Fruit fly (Drosophila melanogaster): Measurements from ENCODE around the gene CG32533.

The CG32533 gene

dm6 chrX:19479869-19480326 is 687 bp upstream of the CG32533 start, which contains the start of the genes Naa15-16 and mRpS14:
Gene Naa15-16, plus strand, starts transcription at chrX:19479984.
Gene mRpS14, minus strand, starts transcription at chrX:19480238.
- TF ChIP-seq CG6854 (GFP tag; optimal IDR thresholded peaks at IDR 0.05) = no peak
- no peak for TF ChIP-seq Hr39 (GFP tag; optimal IDR thresholded peaks at IDR 0.05)
- TF ChIP-seq dsx (GFP tag; optimal IDR thresholded peaks at IDR 0.05; ENCODE audit: poor library complexity, severe bottlenecking) = peak; percentile 74
- peak; percentile 45 for TF ChIP-seq Sox14 (GFP tag; optimal IDR thresholded peaks at IDR 0.05)
- TF ChIP-seq CG4318 (GFP tag; optimal IDR thresholded peaks at IDR 0.05) = no peak
- TF ChIP-seq CG8319 (GFP tag; optimal IDR thresholded peaks at IDR 0.05) = no peak
- TF ChIP-seq ss (GFP tag; optimal IDR thresholded peaks at IDR 0.05) = no peak

DNA sequence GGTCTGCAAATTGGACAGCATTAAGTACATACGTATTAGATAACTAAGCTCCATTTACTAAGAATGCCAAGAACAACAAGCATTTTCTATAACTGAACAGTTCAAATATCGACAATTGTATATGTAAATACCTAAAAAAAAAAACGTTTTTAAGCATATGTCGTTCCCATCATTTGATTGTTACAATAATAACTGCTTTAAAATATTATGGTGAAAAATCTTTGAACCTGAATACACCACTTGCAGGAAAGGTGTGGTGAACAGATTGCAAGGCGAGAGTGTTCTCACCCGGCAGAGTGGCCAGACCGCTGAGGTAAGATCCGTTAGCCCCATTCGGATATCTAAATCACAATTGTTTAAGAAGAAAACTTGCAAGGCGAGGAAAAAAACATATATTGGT is 4.4 kb downstream of the CG32533 start, which contains the start of gene narya:
Gene narya (plus strand): TSS at position 301 of the 400 bp plus-strand sequence.
- no peak for TF ChIP-seq net (GFP tag; optimal IDR thresholded peaks at IDR 0.05)
- TF ChIP-seq Ets96B (tag; optimal IDR thresholded peaks at IDR 0.05) = no peak
- TF ChIP-seq CG8319 (GFP tag; optimal IDR thresholded peaks at IDR 0.05) = no peak
- no peak for TF ChIP-seq CG6808 (GFP tag; optimal IDR thresholded peaks at IDR 0.05)
- no peak for TF ChIP-seq CG8632 (GFP tag; optimal IDR thresholded peaks at IDR 0.05)
- no peak for TF ChIP-seq vri (GFP tag; optimal IDR thresholded peaks at IDR 0.05)
- no peak for TF ChIP-seq Gug (GFP tag; IDR thresholded peaks at IDR 0.05)
- no peak for TF ChIP-seq Hr4 (GFP tag; optimal IDR thresholded peaks at IDR 0.05)
- TF ChIP-seq Hr39 (GFP tag; optimal IDR thresholded peaks at IDR 0.05) = no peak

dm6 chrX:19461630-19462029 is 17.6 kb downstream of the CG32533 start:
- TF ChIP-seq CG3919 (GFP tag; optimal IDR thresholded peaks at IDR 0.05) = no peak
- TF ChIP-seq dsx (GFP tag; optimal IDR thresholded peaks at IDR 0.05; ENCODE audit: poor library complexity, severe bottlenecking) = no peak
- peak; percentile 36 for TF ChIP-seq Eip78C (GFP tag)

DNA sequence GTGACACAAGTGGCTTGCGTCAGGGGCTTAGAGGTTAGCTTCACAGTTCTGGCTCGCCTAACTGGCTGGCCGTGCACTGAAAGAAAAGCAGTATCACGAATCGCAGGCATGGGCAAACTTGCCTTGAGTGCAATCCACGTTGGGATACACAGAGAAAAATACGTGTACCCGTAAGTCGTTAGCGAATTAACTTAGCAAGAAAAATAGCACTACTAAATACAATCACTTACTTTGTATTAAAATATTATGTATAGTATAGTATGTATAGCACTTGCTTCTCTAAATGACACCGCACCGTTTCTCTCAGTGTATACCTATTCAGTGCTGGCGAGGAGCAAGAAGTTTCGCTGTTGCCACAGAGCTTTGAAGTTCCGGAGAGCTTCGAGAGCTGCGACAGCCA is 26.1 kb downstream of the CG32533 start:
- peak; percentile 10 for TF ChIP-seq fd59A (GFP tag; optimal IDR thresholded peaks at IDR 0.05)
- TF ChIP-seq pdm3 (GFP tag; optimal IDR thresholded peaks at IDR 0.05) = peak; percentile 21
- peak; percentile 68 for TF ChIP-seq Eip78C (GFP tag)
- TF ChIP-seq CG15336 (GFP tag; IDR thresholded peaks at IDR 0.05) = no peak
- no peak for TF ChIP-seq fkh (GFP tag; optimal IDR thresholded peaks at IDR 0.05)
- TF ChIP-seq CG8319 (GFP tag; optimal IDR thresholded peaks at IDR 0.05) = no peak
- no peak for TF ChIP-seq CG6854 (GFP tag; optimal IDR thresholded peaks at IDR 0.05)
- TF ChIP-seq achi (GFP tag; optimal IDR thresholded peaks at IDR 0.05) = peak; percentile 22
- no peak for TF ChIP-seq CG11902 (GFP tag; optimal IDR thresholded peaks at IDR 0.05)
- peak; percentile 49 for TF ChIP-seq CG10669 (GFP tag; optimal IDR thresholded peaks at IDR 0.05)
- TF ChIP-seq CG1621 (tag; optimal IDR thresholded peaks at IDR 0.05) = peak; percentile 19
- TF ChIP-seq OdsH (GFP tag; optimal IDR thresholded peaks at IDR 0.05) = peak; percentile 43
- TF ChIP-seq Ets96B (tag; optimal IDR thresholded peaks at IDR 0.05) = peak; percentile 32
- 0 out of 3 replicates have a peak, but pooled peaks have one; percentile 31 for TF ChIP-seq CG6163 (GFP tag; IDR thresholded peaks at IDR 0.05)
- TF ChIP-seq Ets21C (GFP tag; optimal IDR thresholded peaks at IDR 0.05) = no peak
- TF ChIP-seq dsx (GFP tag; optimal IDR thresholded peaks at IDR 0.05; ENCODE audit: poor library complexity, severe bottlenecking) = peak; percentile 2
- no peak for TF ChIP-seq CG31627 (GFP tag; optimal IDR thresholded peaks at IDR 0.05)
- peak; percentile 11 for TF ChIP-seq CG3919 (GFP tag; optimal IDR thresholded peaks at IDR 0.05)
- TF ChIP-seq CG32006 (GFP tag; optimal IDR thresholded peaks at IDR 0.05) = peak; percentile 50
- TF ChIP-seq Sox15 (GFP tag; optimal IDR thresholded peaks at IDR 0.05) = no peak
- no peak for TF ChIP-seq Lpt (GFP tag; optimal IDR thresholded peaks at IDR 0.05)
- peak in 1 of 2 experiments; percentile 8 for TF ChIP-seq ss (GFP tag; optimal IDR thresholded peaks at IDR 0.05)
- no peak for TF ChIP-seq spab (GFP tag; optimal IDR thresholded peaks at IDR 0.05)
- peak; percentile 15 for TF ChIP-seq CG6792 (GFP tag; optimal IDR thresholded peaks at IDR 0.05)
- no peak for TF ChIP-seq topi (GFP tag; optimal IDR thresholded peaks at IDR 0.05)
- TF ChIP-seq CG11762 (GFP tag; optimal IDR thresholded peaks at IDR 0.05; ENCODE audit: insufficient read depth) = no peak
- TF ChIP-seq CG8119 (GFP tag; IDR thresholded peaks at IDR 0.05) = no peak
- TF ChIP-seq CG6808 (GFP tag; optimal IDR thresholded peaks at IDR 0.05) = peak; percentile 22
- peak; percentile 14 for TF ChIP-seq esn (GFP tag; optimal IDR thresholded peaks at IDR 0.05)
- TF ChIP-seq Hr38 (GFP tag; optimal IDR thresholded peaks at IDR 0.05) = no peak
- TF ChIP-seq CG3032 (tag; optimal IDR thresholded peaks at IDR 0.05) = peak; percentile 35
- peak; percentile 6 for TF ChIP-seq CG10631 (GFP tag; optimal IDR thresholded peaks at IDR 0.05)
- no peak for TF ChIP-seq dac (GFP tag; optimal IDR thresholded peaks at IDR 0.05)
- no peak for TF ChIP-seq CG9139 (GFP tag; optimal IDR thresholded peaks at IDR 0.05)
- TF ChIP-seq acj6 (GFP tag; optimal IDR thresholded peaks at IDR 0.05) = peak; percentile 31
- no peak for TF ChIP-seq net (GFP tag; optimal IDR thresholded peaks at IDR 0.05)
- 0 out of 3 replicates have a peak, but pooled peaks have one; percentile 27 for TF ChIP-seq eg (GFP tag; IDR thresholded peaks at IDR 0.05)

Data from whole organism, prepupa.